Fruit fly (Drosophila melanogaster) whole organism, prepupa: Measurements from ENCODE around the gene CG14130.

Experiments
- CG10631 ChIP-seq: fragments of 200-800 bp; sonication (Bioruptor generic); optimal IDR thresholded peaks from 2 replicates; lab custom pipeline; 2016; ENCODE audit warnings: missing biosample characterization, missing genetic modification characterization
- CG11294 ChIP-seq: fragments of 200-800 bp; sonication (Bioruptor generic); IDR thresholded peaks from 2 replicates; pipeline ENCODE4 v1.3.6; 2022; ENCODE audit warnings: missing biosample characterization, missing genetic modification characterization
- CG11762 ChIP-seq: fragments of 200-800 bp; sonication (Bioruptor generic); optimal IDR thresholded peaks from 3 replicates; lab custom pipeline; 2016; ENCODE audit warnings: missing biosample characterization, missing genetic modification characterization; ENCODE audit not compliant: insufficient read depth
- CG11902 ChIP-seq: fragments of 200-800 bp; sonication (Bioruptor generic); optimal IDR thresholded peaks from 3 replicates; lab custom pipeline; 2016; ENCODE audit warnings: missing biosample characterization, missing genetic modification characterization
- CG15336 ChIP-seq: fragments of 200-800 bp; sonication (Bioruptor generic); IDR thresholded peaks from 2 replicates; pipeline ENCODE4 v1.3.6; 2022; ENCODE audit warnings: missing biosample characterization, missing genetic modification characterization
- CG1621 ChIP-seq: fragments of 200-800 bp; sonication (Bioruptor generic); optimal IDR thresholded peaks from 3 replicates; lab custom pipeline; 2018; ENCODE audit warnings: missing biosample characterization, mild to moderate bottlenecking, missing genetic modification characterization
- CG3032 ChIP-seq: fragments of 200-800 bp; optimal IDR thresholded peaks from 2 replicates; lab custom pipeline; 2019; ENCODE audit warnings: missing biosample characterization, mild to moderate bottlenecking, missing genetic modification characterization, moderate library complexity
- CG32006 ChIP-seq: fragments of 200-800 bp; sonication (Bioruptor generic); optimal IDR thresholded peaks from 3 replicates; lab custom pipeline; 2017; ENCODE audit warnings: missing biosample characterization, mild to moderate bottlenecking, missing genetic modification characterization
- CG3919 ChIP-seq: fragments of 200-800 bp; sonication (Bioruptor generic); optimal IDR thresholded peaks from 3 replicates; lab custom pipeline; 2016; ENCODE audit warnings: missing biosample characterization, missing genetic modification characterization
- CG6276 ChIP-seq: fragments of 200-800 bp; sonication (Bioruptor generic); optimal IDR thresholded peaks from 2 replicates; lab custom pipeline; 2017; ENCODE audit warnings: missing biosample characterization, mild to moderate bottlenecking, missing genetic modification characterization
- CG6792 ChIP-seq: fragments of 200-800 bp; sonication (Bioruptor generic); optimal IDR thresholded peaks from 3 replicates; lab custom pipeline; 2016; ENCODE audit warnings: missing biosample characterization, missing genetic modification characterization
- CG6854 ChIP-seq: fragments of 200-800 bp; sonication (Bioruptor generic); optimal IDR thresholded peaks from 2 replicates; lab custom pipeline; 2017; ENCODE audit warnings: missing biosample characterization, mild to moderate bottlenecking, missing genetic modification characterization
- CG7368 ChIP-seq: fragments of 200-800 bp; sonication (Bioruptor generic); optimal IDR thresholded peaks from 3 replicates; lab custom pipeline; 2016; ENCODE audit warnings: missing biosample characterization, missing genetic modification characterization
- CG8119 ChIP-seq: fragments of 200-800 bp; sonication (Bioruptor generic); IDR thresholded peaks from 3 replicates; pipeline ENCODE4 v1.3.6; 2022; ENCODE audit warnings: missing biosample characterization, missing genetic modification characterization
- CG8319 ChIP-seq: fragments of 200-800 bp; sonication (Bioruptor generic); optimal IDR thresholded peaks from 3 replicates; lab custom pipeline; 2016; ENCODE audit warnings: missing biosample characterization, missing genetic modification characterization
- CG8632 ChIP-seq: fragments of 200-800 bp; sonication (Bioruptor generic); optimal IDR thresholded peaks from 3 replicates; lab custom pipeline; 2016; ENCODE audit warnings: missing biosample characterization, missing genetic modification characterization
- CG9139 ChIP-seq: fragments of 200-800 bp; sonication (Bioruptor generic); optimal IDR thresholded peaks from 3 replicates; lab custom pipeline; 2017; ENCODE audit warnings: missing biosample characterization, mild to moderate bottlenecking, missing genetic modification characterization
- Eip78C ChIP-seq: fragments of 200-800 bp; sonication (Bioruptor generic); peaks from one replicate; lab custom pipeline; 2016; ENCODE audit warnings: missing biosample characterization, missing genetic modification characterization
- Eip93F ChIP-seq: fragments of 200-800 bp; sonication (Bioruptor generic); optimal IDR thresholded peaks from 2 replicates; lab custom pipeline; 2016; ENCODE audit warnings: missing biosample characterization, mild to moderate bottlenecking, missing genetic modification characterization
- Lpt ChIP-seq: fragments of 200-800 bp; sonication (Bioruptor generic); optimal IDR thresholded peaks from 3 replicates; lab custom pipeline; 2016; ENCODE audit warnings: missing biosample characterization, missing genetic modification characterization
- Met ChIP-seq: fragments of 200-800 bp; sonication (Bioruptor generic); optimal IDR thresholded peaks from 3 replicates; lab custom pipeline; 2016; ENCODE audit warnings: missing biosample characterization, missing genetic modification characterization
- Sox14 ChIP-seq: fragments of 200-800 bp; sonication (Bioruptor generic); optimal IDR thresholded peaks from 3 replicates; lab custom pipeline; 2016; ENCODE audit warnings: missing biosample characterization, missing genetic modification characterization
- acj6 ChIP-seq: fragments of 200-800 bp; sonication (Bioruptor generic); optimal IDR thresholded peaks from 3 replicates; lab custom pipeline; 2016; ENCODE audit warnings: missing biosample characterization, missing genetic modification characterization
- dsx ChIP-seq: fragments of 200-800 bp; optimal IDR thresholded peaks from 3 replicates; lab custom pipeline; 2019; ENCODE audit warnings: missing biosample characterization, mild to moderate bottlenecking, missing genetic modification characterization, moderate library complexity; ENCODE audit not compliant: poor library complexity, severe bottlenecking
- eg ChIP-seq: fragments of 200-800 bp; sonication (Bioruptor generic); IDR thresholded peaks from 3 replicates; pipeline ENCODE4 v1.3.6; 2022; ENCODE audit warnings: missing biosample characterization, missing genetic modification characterization
- esn ChIP-seq: fragments of 200-800 bp; sonication (Bioruptor generic); optimal IDR thresholded peaks from 2 replicates; lab custom pipeline; 2016; ENCODE audit warnings: missing biosample characterization, mild to moderate bottlenecking, missing genetic modification characterization, moderate library complexity
- fd85E ChIP-seq: fragments of 200-800 bp; sonication (Bioruptor generic); optimal IDR thresholded peaks from 3 replicates; lab custom pipeline; 2016; ENCODE audit warnings: missing biosample characterization, missing genetic modification characterization
- fkh ChIP-seq: fragments of 200-800 bp; sonication (Bioruptor generic); optimal IDR thresholded peaks from 3 replicates; lab custom pipeline; 2017; ENCODE audit warnings: missing biosample characterization, mild to moderate bottlenecking, missing genetic modification characterization, moderate library complexity
- net ChIP-seq: fragments of 200-800 bp; sonication (Bioruptor generic); optimal IDR thresholded peaks from 3 replicates; lab custom pipeline; 2016; ENCODE audit warnings: missing biosample characterization, missing genetic modification characterization
- ss ChIP-seq, 2 experiments: fragments of 200-800 bp; sonication (Bioruptor generic); optimal IDR thresholded peaks; 2 replicates in 1 of 2; 3 replicates in 1 of 2; lab custom pipeline; 2017 to 2018; ENCODE audit warnings: mild to moderate bottlenecking in 2 of 2, missing biosample characterization in 2 of 2, missing genetic modification characterization in 2 of 2, moderate library complexity in 1 of 2
- topi ChIP-seq: fragments of 200-800 bp; sonication (Bioruptor generic); optimal IDR thresholded peaks from 3 replicates; lab custom pipeline; 2016; ENCODE audit warnings: missing biosample characterization, missing genetic modification characterization
- vri ChIP-seq: fragments of 200-800 bp; sonication (Bioruptor generic); optimal IDR thresholded peaks from 3 replicates; lab custom pipeline; 2016; ENCODE audit warnings: missing biosample characterization, mild to moderate bottlenecking, missing genetic modification characterization

Gene CG14130

DNA sequence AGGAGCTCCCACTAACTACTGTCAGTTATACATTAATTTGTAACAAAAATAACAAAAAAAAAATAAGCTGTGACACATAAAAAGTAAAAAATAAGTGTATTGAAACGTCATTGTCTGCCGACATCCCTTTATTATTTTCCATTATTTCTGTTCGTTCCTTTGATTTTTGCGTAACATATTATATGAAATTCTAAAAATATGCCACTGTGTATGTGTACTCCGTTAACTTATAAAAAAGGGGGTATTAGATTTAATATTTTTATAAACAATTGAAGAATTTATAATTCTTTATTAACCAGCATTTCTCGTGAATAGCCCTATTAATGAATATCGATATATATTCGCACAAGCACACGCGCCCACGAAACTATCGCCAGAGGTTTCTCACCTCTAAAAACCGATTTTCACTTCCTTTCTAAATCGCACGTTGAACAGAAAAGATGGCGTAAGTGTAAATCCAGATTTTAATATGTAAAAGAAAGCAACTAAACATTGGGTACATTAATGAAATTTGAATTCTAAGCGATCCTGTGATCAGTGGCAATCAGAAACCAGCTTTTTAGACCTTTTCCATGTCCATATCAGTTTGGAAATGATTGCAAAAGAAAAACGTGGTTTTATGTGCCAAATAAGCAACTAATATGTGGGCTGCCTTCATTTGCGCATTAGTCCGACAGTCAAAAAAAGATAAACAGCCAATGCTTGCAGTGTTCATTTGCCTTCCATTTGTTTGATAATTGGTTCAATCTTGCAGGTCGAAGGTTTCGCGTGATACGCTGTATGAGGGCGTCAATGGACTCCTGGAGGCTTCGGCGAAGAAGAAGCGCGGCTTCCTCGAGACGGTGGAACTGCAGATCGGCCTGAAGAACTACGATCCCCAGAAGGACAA lies 7.4 kb downstream of the CG14130 start, which contains the start of gene RpL10Ab (continued):
- TF ChIP-seq net (GFP tag; lab: Kevin White, UChicago) = peak; percentile 58
- peak; percentile 13 for TF ChIP-seq CG7368
- TF ChIP-seq CG32006 (GFP tag; lab: Kevin White, UChicago) = no peak
- TF ChIP-seq acj6 = peak; percentile 29
- TF ChIP-seq fkh (GFP tag; lab: Kevin White, UChicago) = peak; percentile 8
- peak; percentile 22; the same call in 1 of the 2 replicates for TF ChIP-seq CG15336 (GFP tag; lab: Robert Waterston, UW)
- TF ChIP-seq vri = no peak
- peak; percentile 74 for TF ChIP-seq Lpt (GFP tag; lab: Kevin White, UChicago)
- peak; percentile 50 for TF ChIP-seq Met (GFP tag; lab: Kevin White, UChicago)
- TF ChIP-seq CG8119 = peak; percentile 48; the same call in 1 of the 3 replicates
- no peak for TF ChIP-seq Eip93F (GFP tag; lab: Kevin White, UChicago)
- peak; percentile 2 for TF ChIP-seq CG1621 (tag; lab: Kevin White, UChicago)
- peak; percentile 62; the same call in 1 of the 2 replicates for TF ChIP-seq CG11294 (GFP tag; lab: Robert Waterston, UW)
- TF ChIP-seq CG3919 (GFP tag; lab: Kevin White, UChicago) = peak; percentile 77
- TF ChIP-seq CG6854 (GFP tag; lab: Kevin White, UChicago) = peak; percentile 68
- peak; percentile 50 for TF ChIP-seq topi
- TF ChIP-seq CG11762 (GFP tag; lab: Kevin White, UChicago) = peak; percentile 24

DNA sequence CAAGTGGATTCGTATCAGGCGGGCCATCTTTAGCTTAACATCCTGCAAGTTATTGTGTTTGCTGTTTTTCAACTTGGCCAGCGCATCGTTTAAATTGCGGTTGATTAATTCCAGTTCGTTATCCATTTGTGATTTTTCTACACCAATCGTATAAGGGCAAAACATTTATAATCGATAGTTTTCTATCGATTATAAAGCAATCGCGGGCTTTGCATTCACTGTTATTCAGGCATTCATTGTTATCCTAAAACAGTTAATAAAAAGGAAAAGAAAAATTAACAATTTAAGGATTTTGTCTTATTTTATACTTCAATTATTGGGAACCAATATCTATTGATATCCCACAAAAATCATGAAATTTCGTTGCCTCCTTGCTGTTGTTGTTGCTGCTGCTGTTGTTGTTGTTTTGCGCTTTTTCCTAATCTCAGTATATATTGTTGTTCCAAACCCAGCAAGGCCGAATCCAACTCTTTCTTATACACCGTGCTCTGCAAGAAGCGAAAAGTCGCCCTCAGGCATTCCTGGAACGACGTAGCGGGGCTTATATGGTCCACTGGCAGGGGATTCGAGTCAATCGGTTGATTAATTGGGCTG lies 10.4 kb downstream of the CG14130 start, which contains the start of gene CG32095:
Gene CG32095, minus strand, starts transcription at position 173 of the 594 bp plus-strand sequence.
- peak; percentile 61 for TF ChIP-seq Eip78C (GFP tag; lab: Kevin White, UChicago)
- TF ChIP-seq eg = no peak
- no peak for TF ChIP-seq CG8119
- peak; percentile 7 for TF ChIP-seq esn

DNA sequence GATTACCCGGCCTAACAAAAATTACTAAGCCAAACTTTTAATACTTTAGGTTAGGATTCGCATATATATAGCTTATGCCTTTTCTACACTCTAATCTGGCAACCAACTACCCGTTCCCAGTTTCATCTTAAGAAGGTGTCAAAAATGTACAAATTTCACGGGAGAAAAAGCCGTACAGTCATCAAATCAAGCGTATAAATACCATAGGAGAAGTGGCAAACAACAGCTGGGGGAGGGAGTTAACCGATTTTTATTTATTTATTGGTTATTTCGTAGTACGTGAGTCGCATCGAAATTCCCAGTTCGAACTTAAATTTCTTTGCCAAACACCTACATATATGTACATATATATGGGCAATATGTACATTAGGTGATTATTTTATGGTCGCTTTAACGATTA lies 13.5 kb downstream of the CG14130 start, which contains the start of gene CG7264:
Gene CG7264, plus strand, starts transcription at position 301 of the 400 bp plus-strand sequence.
- peak; percentile 53 for TF ChIP-seq fkh (GFP tag; lab: Kevin White, UChicago)
- TF ChIP-seq CG9139 (GFP tag; lab: Kevin White, UChicago) = no peak

DNA sequence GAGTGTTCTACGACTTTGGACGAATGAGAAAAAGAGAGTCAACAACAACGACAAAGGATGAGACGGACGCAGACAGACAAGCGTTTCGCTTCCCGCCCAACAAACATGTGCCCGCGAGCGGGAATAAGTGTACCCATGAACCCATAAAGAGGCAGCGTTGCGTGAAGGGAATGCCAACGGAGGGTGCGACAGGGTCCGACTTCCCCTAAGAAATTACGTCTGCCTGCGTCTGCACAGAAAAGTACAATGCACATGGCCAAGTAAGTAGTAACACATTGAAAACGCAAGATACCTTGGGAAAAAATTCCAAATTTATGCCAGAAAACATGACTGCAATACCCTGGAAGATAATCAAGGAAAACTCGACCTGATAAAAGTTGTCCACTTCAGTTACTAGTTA lies 16.0 kb downstream of the CG14130 start:
- TF ChIP-seq CG10631 (GFP tag; lab: Kevin White, UChicago) (no peak), Sox14 (no peak), vri (no peak), fd85E (no peak), CG32006 (GFP tag; lab: Kevin White, UChicago) (no peak), dsx (GFP tag; lab: Kevin White, UChicago) (no peak), net (GFP tag; lab: Kevin White, UChicago) (no peak), CG3919 (GFP tag; lab: Kevin White, UChicago) (no peak), fkh (GFP tag; lab: Kevin White, UChicago) (no peak), CG6276 (GFP tag; lab: Kevin White, UChicago) (no peak), CG1621 (tag; lab: Kevin White, UChicago) (no peak), CG8119 (no peak), CG7368 (no peak), topi (no peak), CG6792 (GFP tag; lab: Kevin White, UChicago) (no peak), Eip78C (GFP tag; lab: Kevin White, UChicago) (no peak), CG6854 (GFP tag; lab: Kevin White, UChicago) (no peak)

DNA sequence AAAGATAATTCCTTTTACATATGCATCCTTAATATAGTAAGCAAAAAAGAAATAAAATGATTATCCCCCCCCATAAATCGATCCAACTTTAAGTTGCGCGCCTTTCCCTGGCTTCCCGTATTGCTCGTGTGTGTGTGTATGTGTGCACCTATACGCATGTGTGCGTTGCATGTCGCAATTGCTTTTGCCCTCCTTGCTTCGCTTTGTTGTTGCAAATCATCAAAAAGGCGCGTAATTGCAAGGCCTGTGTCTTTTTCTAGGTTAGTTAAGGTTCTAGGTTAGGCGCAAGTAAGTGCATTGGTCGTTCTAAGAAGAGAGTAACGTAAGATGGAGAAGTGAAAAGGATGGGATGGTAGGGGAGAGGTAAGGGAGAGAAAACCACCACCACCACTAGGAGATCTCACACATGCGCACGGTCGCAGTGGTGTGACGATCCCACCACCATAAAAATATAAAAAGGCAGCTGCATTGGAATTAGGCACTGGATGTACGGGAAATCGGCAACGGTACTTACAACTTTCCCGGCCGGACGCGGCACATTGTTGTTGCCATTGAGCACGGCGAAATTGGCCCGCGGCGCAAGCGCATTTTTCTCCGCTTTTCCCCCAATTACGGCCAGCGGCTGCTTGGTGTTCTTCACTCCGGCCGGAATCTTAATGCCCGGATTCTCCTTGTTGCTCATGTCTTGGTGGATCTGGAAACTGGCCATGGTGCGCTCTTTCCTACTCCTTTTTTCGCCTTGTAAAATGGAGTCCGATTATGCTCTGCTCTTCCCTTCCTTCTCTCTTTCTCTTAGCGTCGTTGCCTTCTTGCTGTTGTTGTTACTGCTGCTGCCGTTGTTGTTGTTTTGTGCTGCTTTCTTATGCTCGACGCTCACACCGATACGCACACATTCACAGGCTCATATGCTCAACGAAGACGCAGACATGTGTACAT lies 17.4 kb downstream of the CG14130 start:
- TF ChIP-seq CG8319 (no peak), Eip78C (GFP tag; lab: Kevin White, UChicago) (peak; percentile 61), CG8632 (no peak), CG3032 (no peak), ss (GFP tag; optimal IDR thresholded peaks at IDR 0.05; lab: Kevin White, UChicago) (no peak), CG11902 (GFP tag; lab: Kevin White, UChicago) (no peak), CG1621 (tag; lab: Kevin White, UChicago) (peak; percentile 80), Lpt (GFP tag; lab: Kevin White, UChicago) (no peak)
